Worm (Caenorhabditis elegans): ENCODE results near the gene Y9C2UA.1.

- TF ChIP-seq mab-5 (tag; optimal IDR thresholded peaks at IDR 0.05), result no peak
- TF ChIP-seq nhr-6 (tag; optimal IDR thresholded peaks at IDR 0.05), result no peak
- no peak for TF ChIP-seq nhr-11 (tag; optimal IDR thresholded peaks at IDR 0.05)
- TF ChIP-seq nhr-21 (tag; optimal IDR thresholded peaks at IDR 0.05), result no peak
- no peak for TF ChIP-seq lin-39 (tag; optimal IDR thresholded peaks at IDR 0.05)
- no peak for TF ChIP-seq R02D3.7 (tag; optimal IDR thresholded peaks at IDR 0.05)
- no peak for TF ChIP-seq Y55F3AM.14 (GFP tag; optimal IDR thresholded peaks at IDR 0.05)
- no peak for TF ChIP-seq blmp-1 (tag; optimal IDR thresholded peaks at IDR 0.05; ENCODE audit: insufficient read depth)
- TF ChIP-seq unc-62 (GFP tag; optimal IDR thresholded peaks at IDR 0.05), result no peak
- TF ChIP-seq snpc-4 (tag; optimal IDR thresholded peaks at IDR 0.05), result no peak
- no peak for TF ChIP-seq lin-11 (tag; optimal IDR thresholded peaks at IDR 0.05)
- no peak for TF ChIP-seq ama-1 (optimal IDR thresholded peaks at IDR 0.05)
Measured at ce11 chrII:9092910-9093309, 46.5 kb upstream of the Y9C2UA.1 start.

All from whole organism, L2 larva.